Worm (Caenorhabditis elegans) whole organism, L3 larva: ENCODE results near the gene ceh-30.

ENCODE experiments used
- ama-1 ChIP-seq: fragments of 150-350 bp; optimal IDR thresholded peaks from 2 replicates; lab custom pipeline; 2018
- ceh-82 ChIP-seq: fragments of 150-350 bp; optimal IDR thresholded peaks from 2 replicates; lab custom pipeline; 2014; ENCODE audit warnings: missing biosample characterization, missing genetic modification characterization
- ceh-9 ChIP-seq: sonication (generic microtip); optimal IDR thresholded peaks from 2 replicates; lab custom pipeline; 2018; ENCODE audit warnings: missing biosample characterization, missing genetic modification characterization
- daf-12 ChIP-seq: fragments of 150-350 bp; optimal IDR thresholded peaks from 2 replicates; lab custom pipeline; 2014; ENCODE audit warnings: missing biosample characterization, missing genetic modification reagents, missing genetic modification characterization
- elt-1 ChIP-seq: fragments of 150-350 bp; optimal IDR thresholded peaks from 2 replicates; lab custom pipeline; 2014; ENCODE audit warnings: missing biosample characterization, missing genetic modification characterization
- elt-2 ChIP-seq: sonication (generic microtip); optimal IDR thresholded peaks from 2 replicates; lab custom pipeline; 2016; ENCODE audit warnings: missing genetic modification reagents, mild to moderate bottlenecking, missing genetic modification characterization, missing compliant biosample characterization
- elt-3 ChIP-seq, 3 experiments: fragments of 150-350 bp in 1 of 3; sonication (generic microtip) in 2 of 3; optimal IDR thresholded peaks; 2 replicates in 2 of 3; 4 replicates in 1 of 3; lab custom pipeline; 2014 to 2017; ENCODE audit warnings: missing biosample characterization in 3 of 3, missing genetic modification characterization in 3 of 3
- fkh-10 ChIP-seq: sonication (generic microtip); optimal IDR thresholded peaks from 2 replicates; lab custom pipeline; 2017; ENCODE audit warnings: missing biosample characterization, missing genetic modification reagents, missing genetic modification characterization
- fos-1 ChIP-seq: fragments of 150-350 bp; optimal IDR thresholded peaks from 2 replicates; lab custom pipeline; 2014; ENCODE audit warnings: missing biosample characterization, missing genetic modification characterization
- hmg-11 ChIP-seq: sonication (generic microtip); optimal IDR thresholded peaks from 2 replicates; lab custom pipeline; 2016; ENCODE audit warnings: missing genetic modification characterization, missing compliant biosample characterization
- lin-15B ChIP-seq: fragments of 150-350 bp; optimal IDR thresholded peaks from 2 replicates; lab custom pipeline; 2014; ENCODE audit warnings: missing biosample characterization, missing genetic modification characterization
- lin-39 ChIP-seq: fragments of 150-350 bp; optimal IDR thresholded peaks from 2 replicates; lab custom pipeline; 2018; ENCODE audit warnings: missing biosample characterization, missing genetic modification reagents, missing genetic modification characterization
- lsy-12 ChIP-seq: sonication (generic microtip); optimal IDR thresholded peaks from 2 replicates; lab custom pipeline; 2016; ENCODE audit warnings: mild to moderate bottlenecking, missing genetic modification characterization, missing compliant biosample characterization
- mdl-1 ChIP-seq: fragments of 150-350 bp; optimal IDR thresholded peaks from 2 replicates; lab custom pipeline; 2014; ENCODE audit warnings: missing biosample characterization, missing genetic modification characterization
- mml-1 ChIP-seq: fragments of 150-350 bp; sonication (generic microtip); optimal IDR thresholded peaks from 3 replicates; lab custom pipeline; 2014; ENCODE audit warnings: missing biosample characterization, missing genetic modification characterization
- nfya-1 ChIP-seq: sonication (generic microtip); optimal IDR thresholded peaks from 2 replicates; lab custom pipeline; 2017; ENCODE audit warnings: missing genetic modification characterization, mild to moderate bottlenecking, missing compliant biosample characterization, antibody characterized with exemption, moderate library complexity; ENCODE audit not compliant: insufficient read depth
- nhr-11 ChIP-seq: fragments of 150-350 bp; optimal IDR thresholded peaks from 2 replicates; lab custom pipeline; 2014; ENCODE audit warnings: missing biosample characterization, missing genetic modification characterization
- nhr-12 ChIP-seq: fragments of 150-350 bp; optimal IDR thresholded peaks from 2 replicates; lab custom pipeline; 2014; ENCODE audit warnings: missing biosample characterization, missing genetic modification characterization
- nhr-25 ChIP-seq: sonication (generic microtip); optimal IDR thresholded peaks from 2 replicates; lab custom pipeline; 2017; ENCODE audit warnings: missing biosample characterization, missing genetic modification characterization
- nhr-28 ChIP-seq: fragments of 150-350 bp; optimal IDR thresholded peaks from 2 replicates; lab custom pipeline; 2014; ENCODE audit warnings: missing biosample characterization, missing genetic modification characterization
- nhr-43 ChIP-seq: sonication (generic microtip); optimal IDR thresholded peaks from 2 replicates; lab custom pipeline; 2016; ENCODE audit warnings: mild to moderate bottlenecking, missing genetic modification characterization, missing compliant biosample characterization; ENCODE audit not compliant: poor library complexity, severe bottlenecking
- nhr-67 ChIP-seq: fragments of 150-350 bp; optimal IDR thresholded peaks from 2 replicates; lab custom pipeline; 2014; ENCODE audit warnings: missing biosample characterization, missing genetic modification characterization
- pha-4 ChIP-seq: fragments of 150-350 bp; optimal IDR thresholded peaks from 2 replicates; lab custom pipeline; 2014; ENCODE audit warnings: missing biosample characterization, missing genetic modification reagents, missing genetic modification characterization
- pqm-1 ChIP-seq: fragments of 150-350 bp; optimal IDR thresholded peaks from 2 replicates; lab custom pipeline; 2017; ENCODE audit warnings: missing biosample characterization, missing genetic modification characterization, inconsistent platforms
- sea-2 ChIP-seq: fragments of 150-350 bp; sonication (generic microtip); optimal IDR thresholded peaks from 4 replicates; lab custom pipeline; 2014; ENCODE audit warnings: missing biosample characterization, missing genetic modification reagents, missing genetic modification characterization
- skn-1 ChIP-seq: fragments of 150-350 bp; optimal IDR thresholded peaks from 2 replicates; lab custom pipeline; 2014; ENCODE audit warnings: missing biosample characterization, missing genetic modification characterization
- snpc-4 ChIP-seq: fragments of 150-350 bp; optimal IDR thresholded peaks from 2 replicates; lab custom pipeline; 2014; ENCODE audit warnings: missing biosample characterization, missing genetic modification characterization
- unc-62 ChIP-seq: fragments of 150-350 bp; sonication (generic microtip); optimal IDR thresholded peaks from 4 replicates; lab custom pipeline; 2014; ENCODE audit warnings: missing biosample characterization, missing genetic modification reagents, missing genetic modification characterization
- zag-1 ChIP-seq: fragments of 150-350 bp; optimal IDR thresholded peaks from 2 replicates; lab custom pipeline; 2014; ENCODE audit warnings: missing biosample characterization, missing genetic modification characterization
- ztf-11 ChIP-seq: fragments of 150-350 bp; optimal IDR thresholded peaks from 2 replicates; lab custom pipeline; 2014; ENCODE audit warnings: missing biosample characterization, missing genetic modification characterization
- ztf-4 ChIP-seq: fragments of 150-350 bp; optimal IDR thresholded peaks from 2 replicates; lab custom pipeline; 2014; ENCODE audit warnings: missing biosample characterization, missing genetic modification characterization

Gene ceh-30

DNA sequence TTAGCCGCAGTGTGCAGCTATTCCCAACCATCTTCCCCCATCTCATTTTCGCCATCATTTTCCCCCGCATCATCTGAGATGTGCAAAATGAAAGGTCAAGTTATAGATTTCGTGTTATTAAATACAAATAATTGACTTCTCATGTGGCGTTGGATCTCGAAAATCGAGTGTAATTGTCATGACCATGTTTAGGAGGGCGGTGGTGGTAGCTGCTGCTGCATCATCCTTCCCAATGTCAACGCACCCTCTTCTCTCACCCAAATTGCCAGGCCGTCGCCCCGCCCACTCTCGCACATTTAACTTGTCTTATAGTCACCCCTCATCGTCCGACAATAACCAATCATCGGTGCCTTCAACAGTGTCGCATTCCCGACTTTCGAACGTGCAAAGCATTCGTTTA is at the start of gene ceh-30:
TSS of gene ceh-30 (plus strand) at position 301 of the 400 bp plus-strand sequence.
- no peak for TF ChIP-seq lin-15B
- no peak for TF ChIP-seq ceh-9 (tag; lab: Kevin White, UChicago)
- no peak for TF ChIP-seq snpc-4
- TF ChIP-seq nhr-11 (tag; lab: Kevin White, UChicago): no peak

DNA sequence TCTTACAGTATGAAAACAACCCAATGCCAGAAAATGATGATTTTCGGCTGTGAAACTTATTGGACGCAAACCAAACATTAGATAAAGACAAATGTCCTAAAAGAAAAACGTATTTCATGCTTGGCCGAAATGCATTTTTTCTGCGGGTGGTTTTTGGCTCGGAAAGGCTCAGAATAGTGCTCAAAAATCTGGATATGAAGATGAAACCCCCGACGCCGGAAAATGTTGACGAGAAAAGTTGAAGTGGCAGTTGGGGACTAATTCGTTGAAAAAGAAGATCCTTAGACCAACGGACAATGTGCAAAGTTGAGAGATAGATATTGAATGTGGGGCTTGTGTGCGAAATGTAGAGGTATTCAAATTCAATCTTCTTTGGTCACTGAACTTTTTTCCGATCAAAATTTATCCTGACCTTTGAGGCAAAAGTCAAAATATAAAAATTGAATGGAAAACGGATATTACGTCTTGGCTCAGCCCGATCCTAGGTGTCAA is 44.8 kb upstream of the ceh-30 start, which contains the start of gene flp-18:
TSS of gene flp-18 (minus strand) at position 51 of the 492 bp plus-strand sequence.
- TF ChIP-seq snpc-4: no peak
- no peak for TF ChIP-seq mml-1 (tag; lab: Kevin White, UChicago)
- TF ChIP-seq nhr-12 (tag; lab: Kevin White, UChicago): no peak
- TF ChIP-seq ama-1 (lab: Kevin White, UChicago): no peak
- TF ChIP-seq lin-39 (tag; lab: Kevin White, UChicago): no peak
- TF ChIP-seq nhr-25 (tag; lab: Kevin White, UChicago): no peak
- TF ChIP-seq nfya-1 (tag; lab: Kevin White, UChicago): no peak
- no peak for TF ChIP-seq ztf-11 (tag; lab: Kevin White, UChicago)
- no peak for TF ChIP-seq nhr-43
- no peak for TF ChIP-seq lsy-12 (tag; lab: Kevin White, UChicago)
- TF ChIP-seq zag-1 (tag; lab: Kevin White, UChicago): no peak
- TF ChIP-seq ceh-9 (tag; lab: Kevin White, UChicago): no peak
- no peak for TF ChIP-seq ztf-4 (tag; lab: Kevin White, UChicago)
- TF ChIP-seq mdl-1 (tag; lab: Kevin White, UChicago): no peak
- no peak for TF ChIP-seq skn-1 (tag; lab: Kevin White, UChicago)
- TF ChIP-seq elt-3 (tag; optimal IDR thresholded peaks at IDR 0.05; lab: Kevin White, UChicago): no peak
- TF ChIP-seq elt-2 (tag; lab: Kevin White, UChicago): no peak
- TF ChIP-seq pha-4: no peak
- TF ChIP-seq daf-12 (tag; lab: Kevin White, UChicago): no peak
- no peak for TF ChIP-seq fos-1 (tag; lab: Kevin White, UChicago)

DNA sequence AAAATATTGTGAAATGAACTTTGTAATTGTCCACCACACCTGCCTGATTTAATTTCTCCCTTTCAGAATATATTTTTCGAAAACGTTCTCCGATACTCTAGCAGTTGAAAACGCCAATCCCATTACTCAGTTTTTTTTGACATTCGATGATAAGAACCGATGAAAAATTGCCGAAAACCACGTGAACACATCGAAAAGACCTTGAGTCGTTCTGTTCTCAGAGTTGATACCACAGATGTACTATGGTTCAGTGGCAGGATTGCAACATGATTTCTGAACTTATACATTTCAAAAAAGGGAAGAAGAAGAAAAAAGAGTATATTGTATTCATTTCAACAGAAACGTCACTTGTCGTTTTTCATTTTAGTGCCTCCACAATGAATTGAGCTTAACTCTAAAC is 43.4 kb upstream of the ceh-30 start:
- TF ChIP-seq mdl-1 (tag; lab: Kevin White, UChicago) (no peak), sea-2 (GFP tag; lab: Kevin White, UChicago) (no peak), elt-1 (no peak), pha-4 (no peak), ceh-82 (tag; lab: Kevin White, UChicago) (no peak), ama-1 (lab: Kevin White, UChicago) (no peak), pqm-1 (tag; lab: Kevin White, UChicago) (no peak)

DNA sequence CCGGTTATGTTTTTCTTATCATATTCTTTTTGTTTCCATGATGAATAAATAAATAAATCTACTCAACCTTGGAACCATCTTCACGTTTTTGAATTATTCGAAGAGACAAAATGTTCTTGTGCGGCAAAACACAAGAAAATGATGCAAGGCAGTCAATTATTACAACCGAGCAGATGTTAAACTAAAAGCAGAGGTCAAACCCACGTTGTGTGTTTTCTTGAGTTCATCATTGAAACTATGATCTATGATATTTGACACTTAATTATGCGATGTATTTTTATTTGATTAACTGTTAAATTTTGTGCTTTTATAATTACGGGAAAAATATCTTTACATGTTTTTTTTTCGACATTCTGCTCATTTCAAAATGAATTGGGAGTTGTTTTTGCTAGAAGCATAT is 41.9 kb upstream of the ceh-30 start:
- TF ChIP-seq nhr-67 (tag; lab: Kevin White, UChicago) (no peak), nfya-1 (tag; lab: Kevin White, UChicago) (peak; percentile 5)

DNA sequence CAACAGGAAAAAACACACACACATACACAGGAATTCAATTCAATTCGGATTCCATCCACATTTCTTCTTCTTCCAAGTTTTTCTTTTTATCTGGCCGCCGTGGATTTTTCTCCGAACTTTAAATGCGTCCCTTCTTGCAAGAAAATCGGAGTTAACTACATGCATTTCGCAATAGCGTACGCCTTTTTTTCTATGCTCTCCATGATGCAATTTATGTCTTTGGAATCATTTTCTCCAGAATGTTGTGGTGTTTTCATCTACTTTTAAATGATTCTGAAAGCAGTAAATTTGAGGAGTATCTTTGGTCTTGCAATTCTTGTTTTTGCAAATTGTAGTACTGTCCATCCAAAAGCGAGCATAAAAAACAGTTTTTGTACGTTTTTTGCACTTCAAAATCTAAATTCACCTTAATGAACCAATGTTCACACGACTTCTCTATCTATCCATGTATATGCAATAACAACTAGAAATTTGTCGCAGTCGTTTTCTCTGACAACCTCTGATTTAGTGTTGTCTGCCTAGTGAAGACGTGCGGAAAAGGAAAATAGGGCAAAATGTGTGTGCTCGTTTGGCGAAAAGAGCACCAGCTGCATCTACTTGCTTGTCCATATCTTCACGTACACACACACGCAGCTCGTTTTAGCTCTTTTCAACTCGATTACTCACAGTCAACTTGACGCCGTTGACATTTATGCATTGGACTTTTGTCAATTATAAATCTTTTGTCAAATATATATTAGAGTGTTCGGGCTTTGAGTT is 40.9 kb upstream of the ceh-30 start:
- TF ChIP-seq unc-62 (GFP tag; lab: Kevin White, UChicago) (peak; percentile 4), hmg-11 (tag; lab: Kevin White, UChicago) (peak; percentile 11), nhr-28 (tag; lab: Kevin White, UChicago) (no peak), lin-39 (tag; lab: Kevin White, UChicago) (peak; percentile 11)

ce11 chrX:3023552-3024183 is 39.7 kb upstream of the ceh-30 start:
- TF ChIP-seq nfya-1 (tag; lab: Kevin White, UChicago) (peak; percentile 17), fkh-10 (no peak)
